Fruit fly (Drosophila melanogaster): ENCODE results near the gene CycD.
A peak's percentile ranks its signal among the peaks of the same experiment; 100 is the strongest.

Gene CycD

DNA sequence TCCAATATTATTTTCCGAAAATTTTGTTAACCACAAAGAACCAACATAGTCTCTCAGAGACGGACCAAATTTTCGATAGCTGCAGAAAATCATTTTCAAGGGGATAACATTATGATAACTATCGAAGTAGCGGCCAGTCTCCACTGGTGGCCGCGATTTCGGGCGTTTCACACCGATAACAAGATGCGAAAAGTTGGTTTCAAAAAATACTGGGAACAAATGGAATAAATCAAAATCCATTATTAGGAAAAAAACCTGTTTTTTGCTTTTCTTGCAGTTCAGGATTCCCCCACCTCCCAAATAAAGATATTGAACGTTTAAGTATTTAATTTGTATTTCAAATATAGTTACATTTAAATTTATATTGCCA is 22.2 kb downstream of the CycD start, which contains the start of gene tay (continued):
- TF ChIP-seq Scr (GFP tag; IDR thresholded peaks at IDR 0.05; ENCODE audit: partially characterized antibody), result peak; percentile 63
- TF ChIP-seq Hr51 (GFP tag; optimal IDR thresholded peaks at IDR 0.05), result no peak
- peak; percentile 31 for TF ChIP-seq sug (tag; optimal IDR thresholded peaks at IDR 0.05)
- no peak for TF ChIP-seq fd96Cb (tag; optimal IDR thresholded peaks at IDR 0.05)
- peak; percentile 91 for TF ChIP-seq Sry-δ (GFP tag; optimal IDR thresholded peaks at IDR 0.05)
- peak; percentile 80 for TF ChIP-seq sens (GFP tag)
- peak; percentile 20; the same call in 1 of the 2 replicates for TF ChIP-seq onecut (GFP tag; IDR thresholded peaks at IDR 0.05)
- TF ChIP-seq z (GFP tag; IDR thresholded peaks at IDR 0.05), result no peak
- TF ChIP-seq CG30020 (tag; optimal IDR thresholded peaks at IDR 0.05), result peak; percentile 97
- no peak for TF ChIP-seq CG32767 (GFP tag; IDR thresholded peaks at IDR 0.05)
- TF ChIP-seq Dref (GFP tag; IDR thresholded peaks at IDR 0.05), result peak; percentile 81
- TF ChIP-seq CG15479 (GFP tag; optimal IDR thresholded peaks at IDR 0.05), result no peak
- TF ChIP-seq slou (GFP tag; optimal IDR thresholded peaks at IDR 0.05), result peak; percentile 1
- TF ChIP-seq Pdp1 (GFP tag; optimal IDR thresholded peaks at IDR 0.05), result peak in 1 of 2 experiments; percentile 34
- peak; percentile 56; the same call in 1 of the 2 replicates for TF ChIP-seq tna (GFP tag; IDR thresholded peaks at IDR 0.05; ENCODE audit: partially characterized antibody)
- TF ChIP-seq CG31441 (GFP tag; IDR thresholded peaks at IDR 0.05), result 0 out of 2 replicates have a peak, but pooled peaks have one; percentile 17
- no peak for TF ChIP-seq BtbVII (GFP tag; optimal IDR thresholded peaks at IDR 0.05)
- TF ChIP-seq CG14014 (GFP tag; IDR thresholded peaks at IDR 0.05), result no peak
- TF ChIP-seq CG2120 (GFP tag; optimal IDR thresholded peaks at IDR 0.05), result peak; percentile 9
- peak; percentile 81 for TF ChIP-seq ato (GFP tag; IDR thresholded peaks at IDR 0.05; ENCODE audit: partially characterized antibody)
- 0 out of 2 replicates have a peak, but pooled peaks have one; percentile 32 for TF ChIP-seq sob (GFP tag; IDR thresholded peaks at IDR 0.05)
- 0 out of 2 replicates have a peak, but pooled peaks have one; percentile 8 for TF ChIP-seq MBD-R2 (GFP tag; IDR thresholded peaks at IDR 0.05)
- TF ChIP-seq lilli (GFP tag; optimal IDR thresholded peaks at IDR 0.05), result peak; percentile 17
- no peak for TF ChIP-seq CG18764 (GFP tag; optimal IDR thresholded peaks at IDR 0.05)
- peak; percentile 56 for TF ChIP-seq ftz-f1 (GFP tag; optimal IDR thresholded peaks at IDR 0.05)
- peak; percentile 45 for TF ChIP-seq gfzf (GFP tag; optimal IDR thresholded peaks at IDR 0.05)
- no peak for TF ChIP-seq sima (GFP tag; optimal IDR thresholded peaks at IDR 0.05)
- peak; percentile 1 for TF ChIP-seq CG12299 (tag; optimal IDR thresholded peaks at IDR 0.05)
- TF ChIP-seq YL-1 (GFP tag; optimal IDR thresholded peaks at IDR 0.05), result peak; percentile 37
- TF ChIP-seq zf30C (GFP tag; optimal IDR thresholded peaks at IDR 0.05), result peak; percentile 38
- peak; percentile 42; the same call in 1 of the 3 replicates for TF ChIP-seq hb (GFP tag; IDR thresholded peaks at IDR 0.05; ENCODE audit: partially characterized antibody)
- TF ChIP-seq CG4617 (GFP tag; optimal IDR thresholded peaks at IDR 0.05; ENCODE audit: borderline replicate concordance), result peak; percentile 43
- no peak for TF ChIP-seq h (optimal IDR thresholded peaks at IDR 0.05)
- TF ChIP-seq CG10979 (tag; optimal IDR thresholded peaks at IDR 0.05), result no peak
- TF ChIP-seq CG3065 (GFP tag; optimal IDR thresholded peaks at IDR 0.05), result no peak
- TF ChIP-seq nmo (GFP tag; optimal IDR thresholded peaks at IDR 0.05), result peak; percentile 39
- no peak for TF ChIP-seq Awh (GFP tag; IDR thresholded peaks at IDR 0.05)
- no peak for TF ChIP-seq eve (GFP tag; optimal IDR thresholded peaks at IDR 0.05)
- TF ChIP-seq dysf (GFP tag; IDR thresholded peaks at IDR 0.05), result no peak
- peak; percentile 66; the same call in 1 of the 3 replicates for TF ChIP-seq CG7963 (GFP tag; IDR thresholded peaks at IDR 0.05; ENCODE audit: partially characterized antibody)
- TF ChIP-seq MESR4 (GFP tag; optimal IDR thresholded peaks at IDR 0.05), result peak; percentile 37
- peak; percentile 83 for TF ChIP-seq Med (GFP tag)
- peak; percentile 62 for TF ChIP-seq slbo (GFP tag; IDR thresholded peaks at IDR 0.05)
- TF ChIP-seq CG9797 (GFP tag; optimal IDR thresholded peaks at IDR 0.05), result peak; percentile 38
- TF ChIP-seq row (GFP tag; IDR thresholded peaks at IDR 0.05), result peak; percentile 79
- TF ChIP-seq CG17802 (tag; optimal IDR thresholded peaks at IDR 0.05), result peak; percentile 79
- peak; percentile 94 for TF ChIP-seq pfk (GFP tag; optimal IDR thresholded peaks at IDR 0.05)
- no peak for TF ChIP-seq Kr (GFP tag; optimal IDR thresholded peaks at IDR 0.05)
- peak; percentile 6 for TF ChIP-seq Dp (GFP tag; optimal IDR thresholded peaks at IDR 0.05)
- no peak for TF ChIP-seq CG11085 (GFP tag; IDR thresholded peaks at IDR 0.05)
- TF ChIP-seq HmgZ (tag; optimal IDR thresholded peaks at IDR 0.05), result no peak

All from whole organism, embryonic.